Worm (Caenorhabditis elegans) whole organism, young adult: ENCODE data around the gene wht-3.

ENCODE experiments used
- B0019.2 ChIP-seq: fragments of 200-800 bp; sonication (Bioruptor generic); conservative IDR thresholded peaks from 2 replicates; pipeline ENCODE4 v1.3.6; 2022; ENCODE audit warnings: missing genetic modification reagents, missing genetic modification characterization, missing compliant biosample characterization
- B0035.1 ChIP-seq: sonication (generic microtip); optimal IDR thresholded peaks from 2 replicates; lab custom pipeline; 2016; ENCODE audit warnings: missing genetic modification characterization, mild to moderate bottlenecking, missing compliant biosample characterization, missing genotype, missing genetic modification reagents
- C06A6.2 ChIP-seq: fragments of 200-800 bp; sonication (Bioruptor generic); conservative IDR thresholded peaks from 2 replicates; pipeline ENCODE4 v1.3.6; 2022; ENCODE audit warnings: missing genetic modification characterization, missing compliant biosample characterization
- C17E4.6 ChIP-seq: fragments of 200-800 bp; sonication (Bioruptor generic); IDR thresholded peaks from 2 replicates; pipeline ENCODE4 v1.3.6; 2022; ENCODE audit warnings: missing genetic modification reagents, missing genetic modification characterization, missing compliant biosample characterization
- F22D6.2 ChIP-seq: sonication (generic microtip); optimal IDR thresholded peaks from 2 replicates; lab custom pipeline; 2016; ENCODE audit warnings: mild to moderate bottlenecking, missing genetic modification characterization, missing compliant biosample characterization
- F23B12.7 ChIP-seq: sonication (generic microtip); optimal IDR thresholded peaks from 2 replicates; lab custom pipeline; 2017; ENCODE audit warnings: missing genetic modification characterization, mild to moderate bottlenecking, missing compliant biosample characterization, antibody characterized with exemption, moderate library complexity; ENCODE audit not compliant: insufficient read depth
- F57C9.4 ChIP-seq: sonication (generic microtip); optimal IDR thresholded peaks from 2 replicates; lab custom pipeline; 2017; ENCODE audit warnings: mild to moderate bottlenecking, missing genetic modification characterization, missing compliant biosample characterization
- K11D2.4 ChIP-seq: fragments of 200-800 bp; sonication (Bioruptor generic); IDR thresholded peaks from 2 replicates; pipeline ENCODE4 v1.3.6; 2022; ENCODE audit warnings: missing genetic modification reagents, missing genetic modification characterization, missing compliant biosample characterization
- T07F8.4 ChIP-seq: sonication (generic microtip); optimal IDR thresholded peaks from 2 replicates; lab custom pipeline; 2016; ENCODE audit warnings: mild to moderate bottlenecking, missing genetic modification characterization, moderate library complexity, missing compliant biosample characterization
- Y53G8AR.9 ChIP-seq: fragments of 200-800 bp; sonication (Bioruptor generic); conservative IDR thresholded peaks from 2 replicates; pipeline ENCODE4 v1.3.6; 2022; ENCODE audit warnings: missing genetic modification reagents, missing genetic modification characterization, missing compliant biosample characterization
- Y79H2A.3 ChIP-seq: fragments of 200-800 bp; sonication (Bioruptor generic); conservative IDR thresholded peaks from 2 replicates; pipeline ENCODE4 v1.3.6; 2022; ENCODE audit warnings: missing genetic modification reagents, missing genetic modification characterization, missing compliant biosample characterization
- aptf-3 ChIP-seq: fragments of 200-800 bp; sonication (Bioruptor generic); IDR thresholded peaks from 2 replicates; pipeline ENCODE4 v1.3.6; 2022; ENCODE audit warnings: missing genetic modification characterization, missing compliant biosample characterization
- atf-7 ChIP-seq: sonication (generic microtip); optimal IDR thresholded peaks from 2 replicates; lab custom pipeline; 2017; ENCODE audit warnings: mild to moderate bottlenecking, missing genetic modification characterization, missing compliant biosample characterization
- attf-3 ChIP-seq: fragments of 200-800 bp; sonication (Bioruptor generic); conservative IDR thresholded peaks from 2 replicates; pipeline ENCODE4 v1.3.6; 2022; ENCODE audit warnings: missing genetic modification reagents, missing genetic modification characterization, missing compliant biosample characterization
- bed-1 ChIP-seq: fragments of 200-800 bp; sonication (Bioruptor generic); IDR thresholded peaks from 2 replicates; pipeline ENCODE4 v1.3.6; 2022; ENCODE audit warnings: missing genetic modification reagents, missing genetic modification characterization, missing compliant biosample characterization
- ceh-27 ChIP-seq: fragments of 200-800 bp; sonication (Bioruptor generic); optimal IDR thresholded peaks from 2 replicates; lab custom pipeline; 2018; ENCODE audit warnings: mild to moderate bottlenecking, missing genetic modification characterization, moderate library complexity, missing compliant biosample characterization
- ceh-40 ChIP-seq: fragments of 200-800 bp; sonication (Bioruptor generic); IDR thresholded peaks from 2 replicates; pipeline ENCODE4 v1.3.6; 2022; ENCODE audit warnings: missing genetic modification characterization, missing compliant biosample characterization
- ceh-79 ChIP-seq: sonication (generic microtip); optimal IDR thresholded peaks from 2 replicates; lab custom pipeline; 2017; ENCODE audit warnings: mild to moderate bottlenecking, missing genetic modification characterization, missing compliant biosample characterization
- ceh-91 ChIP-seq: fragments of 200-800 bp; sonication (Bioruptor generic); IDR thresholded peaks from 2 replicates; pipeline ENCODE4 v1.3.6; 2022; ENCODE audit warnings: missing genetic modification reagents, missing genetic modification characterization, missing compliant biosample characterization
- dox-1 ChIP-seq: fragments of 200-800 bp; sonication (Bioruptor generic); IDR thresholded peaks from 2 replicates; pipeline ENCODE4 v1.3.6; 2022; ENCODE audit warnings: missing genetic modification reagents, missing genetic modification characterization, missing compliant biosample characterization
- efl-1 ChIP-seq: fragments of 150-350 bp; optimal IDR thresholded peaks from 2 replicates; lab custom pipeline; 2014; ENCODE audit warnings: missing biosample characterization, missing genetic modification reagents, missing genetic modification characterization
- egl-44 ChIP-seq: fragments of 200-800 bp; sonication (Bioruptor generic); IDR thresholded peaks from 2 replicates; pipeline ENCODE4 v1.3.6; 2022; ENCODE audit warnings: missing genetic modification reagents, missing genetic modification characterization, missing compliant biosample characterization
- egrh-3 ChIP-seq: fragments of 200-800 bp; sonication (Bioruptor generic); IDR thresholded peaks from 2 replicates; pipeline ENCODE4 v1.3.6; 2022; ENCODE audit warnings: missing genetic modification reagents, missing genetic modification characterization, missing compliant biosample characterization
- ets-4 ChIP-seq: fragments of 200-800 bp; sonication (Bioruptor generic); optimal IDR thresholded peaks from 2 replicates; lab custom pipeline; 2018; ENCODE audit warnings: mild to moderate bottlenecking, missing genetic modification characterization, missing compliant biosample characterization
- fkh-3 ChIP-seq: sonication (generic microtip); optimal IDR thresholded peaks from 2 replicates; lab custom pipeline; 2016; ENCODE audit warnings: mild to moderate bottlenecking, missing genetic modification characterization, missing compliant biosample characterization
- hmg-1.2 ChIP-seq: fragments of 200-800 bp; sonication (Bioruptor generic); IDR thresholded peaks from 2 replicates; pipeline ENCODE4 v1.3.6; 2022; ENCODE audit warnings: missing genetic modification reagents, missing genetic modification characterization, missing compliant biosample characterization
- hsf-1 ChIP-seq: fragments of 200-800 bp; sonication (Bioruptor generic); IDR thresholded peaks from 2 replicates; pipeline ENCODE4 v1.3.6; 2022; ENCODE audit warnings: missing genetic modification reagents, missing genetic modification characterization, missing compliant biosample characterization
- lin-26 ChIP-seq: fragments of 200-800 bp; sonication (Bioruptor generic); IDR thresholded peaks from 2 replicates; pipeline ENCODE4 v1.3.6; 2022; ENCODE audit warnings: missing genetic modification reagents, missing genetic modification characterization, missing compliant biosample characterization
- lin-54 ChIP-seq: fragments of 200-800 bp; sonication (Bioruptor generic); optimal IDR thresholded peaks from 2 replicates; lab custom pipeline; 2018; ENCODE audit warnings: mild to moderate bottlenecking, missing genetic modification characterization, missing compliant biosample characterization
- lsl-1 ChIP-seq: fragments of 200-800 bp; sonication (Bioruptor generic); optimal IDR thresholded peaks from 2 replicates; lab custom pipeline; 2018; ENCODE audit warnings: mild to moderate bottlenecking, missing genetic modification characterization, moderate library complexity, missing compliant biosample characterization
- lsy-27 ChIP-seq: sonication (generic microtip); optimal IDR thresholded peaks from 2 replicates; lab custom pipeline; 2017; ENCODE audit warnings: missing genetic modification characterization, mild to moderate bottlenecking, missing compliant biosample characterization, antibody characterized with exemption, missing genotype, borderline replicate concordance; ENCODE audit not compliant: insufficient read depth
- madf-10 ChIP-seq: sonication (generic microtip); optimal IDR thresholded peaks from 2 replicates; lab custom pipeline; 2016; ENCODE audit warnings: mild to moderate bottlenecking, missing genetic modification characterization, missing compliant biosample characterization
- madf-3 ChIP-seq: fragments of 200-800 bp; sonication (Bioruptor generic); IDR thresholded peaks from 2 replicates; pipeline ENCODE4 v1.3.6; 2022; ENCODE audit warnings: missing genetic modification reagents, missing genetic modification characterization, missing compliant biosample characterization
- madf-8 ChIP-seq: fragments of 200-800 bp; sonication (Bioruptor generic); conservative IDR thresholded peaks from 2 replicates; pipeline ENCODE4 v1.3.6; 2022; ENCODE audit warnings: missing genetic modification reagents, missing genetic modification characterization, missing compliant biosample characterization
- nhr-90 ChIP-seq: sonication (generic microtip); optimal IDR thresholded peaks from 2 replicates; lab custom pipeline; 2016; ENCODE audit warnings: missing genotype, mild to moderate bottlenecking, missing genetic modification characterization, missing compliant biosample characterization
- pha-4 ChIP-seq: fragments of 150-350 bp; sonication (generic microtip); optimal IDR thresholded peaks from 2 replicates; lab custom pipeline; 2014; ENCODE audit warnings: missing biosample characterization, missing genetic modification reagents, missing genetic modification characterization
- rcor-1 ChIP-seq: fragments of 200-800 bp; sonication (Bioruptor generic); IDR thresholded peaks from 2 replicates; pipeline ENCODE4 v1.3.6; 2022; ENCODE audit warnings: missing genetic modification reagents, missing genetic modification characterization, missing compliant biosample characterization
- rec-8 ChIP-seq, 2 experiments: sonication (generic microtip); optimal IDR thresholded peaks; 2 replicates each; lab custom pipeline; 2016; ENCODE audit warnings: mild to moderate bottlenecking in 2 of 2, missing genetic modification characterization in 2 of 2, missing genetic modification reagents in 2 of 2, missing genotype in 2 of 2, missing biosample characterization in 1 of 2, missing compliant biosample characterization in 1 of 2, moderate library complexity in 1 of 2
- sea-2 ChIP-seq: fragments of 200-800 bp; sonication (Bioruptor generic); IDR thresholded peaks from 2 replicates; pipeline ENCODE4 v1.3.6; 2022; ENCODE audit warnings: missing genetic modification characterization, missing compliant biosample characterization
- snpc-3.4 ChIP-seq: sonication (generic microtip); optimal IDR thresholded peaks from 2 replicates; lab custom pipeline; 2017; ENCODE audit warnings: missing genetic modification characterization, mild to moderate bottlenecking, missing compliant biosample characterization, antibody characterized with exemption, moderate library complexity, missing genotype, missing genetic modification reagents
- somi-1 ChIP-seq: fragments of 200-800 bp; sonication (Bioruptor generic); optimal IDR thresholded peaks from 2 replicates; lab custom pipeline; 2018; ENCODE audit warnings: mild to moderate bottlenecking, missing genetic modification characterization, missing compliant biosample characterization
- sptf-2 ChIP-seq: fragments of 200-800 bp; sonication (Bioruptor generic); optimal IDR thresholded peaks from 2 replicates; lab custom pipeline; 2018; ENCODE audit warnings: mild to moderate bottlenecking, missing genetic modification characterization, missing compliant biosample characterization
- tbp1 ChIP-seq: fragments of 200-800 bp; sonication (Bioruptor generic); optimal IDR thresholded peaks from 2 replicates; lab custom pipeline; 2018; ENCODE audit warnings: mild to moderate bottlenecking, missing genetic modification characterization, missing compliant biosample characterization
- tlf-1 ChIP-seq: fragments of 200-800 bp; sonication (Bioruptor generic); optimal IDR thresholded peaks from 2 replicates; lab custom pipeline; 2018; ENCODE audit warnings: mild to moderate bottlenecking, missing genetic modification characterization, missing compliant biosample characterization
- unc-130 ChIP-seq: sonication (generic microtip); optimal IDR thresholded peaks from 2 replicates; lab custom pipeline; 2016; ENCODE audit warnings: missing genetic modification reagents, missing genetic modification characterization, missing compliant biosample characterization
- zfh-2 ChIP-seq: fragments of 200-800 bp; sonication (Bioruptor generic); conservative IDR thresholded peaks from 2 replicates; pipeline ENCODE4 v1.3.6; 2022; ENCODE audit warnings: missing genetic modification reagents, missing genetic modification characterization, missing compliant biosample characterization
- zim-3 ChIP-seq: sonication (generic microtip); optimal IDR thresholded peaks from 2 replicates; lab custom pipeline; 2017; ENCODE audit warnings: mild to moderate bottlenecking, missing genetic modification characterization, moderate library complexity, missing compliant biosample characterization
- ztf-22 ChIP-seq: fragments of 200-800 bp; sonication (Bioruptor generic); optimal IDR thresholded peaks from 2 replicates; lab custom pipeline; 2018; ENCODE audit warnings: mild to moderate bottlenecking, missing genetic modification characterization, moderate library complexity, missing compliant biosample characterization
- ztf-25 ChIP-seq: fragments of 200-800 bp; sonication (Bioruptor generic); IDR thresholded peaks from 2 replicates; pipeline ENCODE4 v1.3.6; 2022; ENCODE audit warnings: missing genetic modification reagents, missing genetic modification characterization, missing compliant biosample characterization

wht-3 gene

ce11 chrIII:4176109-4176596, 24.8 kb upstream of the wht-3 start, which contains the start of the genes hrde-1 and C16C10.13 (continued):
- TF ChIP-seq egrh-3, result no peak
- no peak for TF ChIP-seq nhr-90 (tag; lab: Kevin White, UChicago)
- no peak for TF ChIP-seq ceh-27
- peak; percentile 99 for TF ChIP-seq hsf-1 (GFP tag; lab: Robert Waterston, UW)
- TF ChIP-seq ztf-22, result no peak
- TF ChIP-seq somi-1, result no peak
- TF ChIP-seq Y79H2A.3 (GFP tag; lab: Robert Waterston, UW), result no peak
- TF ChIP-seq lin-26 (GFP tag; lab: Robert Waterston, UW), result no peak
- TF ChIP-seq rec-8 (tag; optimal IDR thresholded peaks at IDR 0.05; lab: Kevin White, UChicago), result no peak
- TF ChIP-seq zfh-2 (GFP tag; lab: Robert Waterston, UW), result no peak
- TF ChIP-seq lin-54 (GFP tag; lab: Kevin White, UChicago), result peak; percentile 88
- peak; percentile 66; the same call in 1 of the 2 replicates for TF ChIP-seq C17E4.6 (GFP tag; lab: Robert Waterston, UW)
- peak; percentile 82 for TF ChIP-seq B0019.2 (GFP tag; lab: Robert Waterston, UW)
- TF ChIP-seq pha-4 (tag; lab: Kevin White, UChicago), result no peak
- TF ChIP-seq atf-7 (tag; lab: Kevin White, UChicago), result no peak
- TF ChIP-seq ets-4 (GFP tag; lab: Kevin White, UChicago), result no peak
- no peak for TF ChIP-seq C06A6.2 (GFP tag; lab: Robert Waterston, UW)
- TF ChIP-seq sptf-2 (GFP tag; lab: Kevin White, UChicago), result no peak
- peak; percentile 91 for TF ChIP-seq snpc-3.4 (tag; lab: Kevin White, UChicago)
- TF ChIP-seq K11D2.4 (GFP tag; lab: Robert Waterston, UW), result no peak
- peak; percentile 49 for TF ChIP-seq tbp1 (GFP tag; lab: Kevin White, UChicago)
- peak; percentile 79 for TF ChIP-seq tlf-1 (GFP tag; lab: Kevin White, UChicago)
- no peak for TF ChIP-seq F57C9.4 (tag; lab: Kevin White, UChicago)
- TF ChIP-seq lsl-1, result peak; percentile 91
- TF ChIP-seq F22D6.2, result no peak
- TF ChIP-seq attf-3 (GFP tag; lab: Robert Waterston, UW), result no peak
- no peak for TF ChIP-seq T07F8.4 (tag; lab: Kevin White, UChicago)
- no peak for TF ChIP-seq madf-10 (tag; lab: Kevin White, UChicago)
- TF ChIP-seq dox-1, result peak; percentile 78
- no peak for TF ChIP-seq aptf-3
- TF ChIP-seq egl-44 (GFP tag; lab: Robert Waterston, UW), result no peak
- peak; percentile 98 for TF ChIP-seq madf-8 (GFP tag; lab: Robert Waterston, UW)
- TF ChIP-seq Y53G8AR.9 (GFP tag; lab: Robert Waterston, UW), result peak; percentile 44; the same call in 1 of the 2 replicates
- TF ChIP-seq F23B12.7 (tag; lab: Kevin White, UChicago), result peak; percentile 14
- TF ChIP-seq hmg-1.2 (GFP tag; lab: Robert Waterston, UW), result peak; percentile 23; the same call in 1 of the 2 replicates
- TF ChIP-seq sea-2 (GFP tag; lab: Robert Waterston, UW), result no peak
- no peak for TF ChIP-seq ztf-25
- TF ChIP-seq zim-3, result no peak
- TF ChIP-seq B0035.1 (tag; lab: Kevin White, UChicago), result no peak
- TF ChIP-seq rcor-1 (GFP tag; lab: Robert Waterston, UW), result peak; percentile 80
- no peak for TF ChIP-seq fkh-3
- peak; percentile 87 for TF ChIP-seq madf-3 (GFP tag; lab: Robert Waterston, UW)
- TF ChIP-seq unc-130 (GFP tag; lab: Kevin White, UChicago), result peak; percentile 93
- TF ChIP-seq ceh-91 (GFP tag; lab: Robert Waterston, UW), result peak; percentile 95
- TF ChIP-seq efl-1 (GFP tag; lab: Kevin White, UChicago), result peak; percentile 97
- TF ChIP-seq ceh-40 (GFP tag; lab: Robert Waterston, UW), result no peak
- peak; percentile 21 for TF ChIP-seq lsy-27 (tag; lab: Kevin White, UChicago)
- no peak for TF ChIP-seq bed-1 (GFP tag; lab: Robert Waterston, UW)
- no peak for TF ChIP-seq ceh-79 (tag; lab: Kevin White, UChicago)
